Worm (Caenorhabditis elegans): Measurements from ENCODE around the gene F23B12.7.
"Not testable (repeated sequence)": the region's sequence is repeated elsewhere in the genome, so short reads cannot be mapped to it uniquely, and the experiment has no call there.

F23B12.7 gene

ce11 chrV:14460122-14460521 lies 10.6 kb downstream of the F23B12.7 start:
- no peak for TF ChIP-seq flt-1 (GFP tag; IDR thresholded peaks at IDR 0.05)
- no peak for TF ChIP-seq ref-1 (GFP tag; conservative IDR thresholded peaks at IDR 0.05)
- TF ChIP-seq T22C8.4 (GFP tag; IDR thresholded peaks at IDR 0.05), result no peak
- no peak for TF ChIP-seq med-1 (GFP tag; optimal IDR thresholded peaks at IDR 0.05; ENCODE audit: insufficient read depth)
- no peak for TF ChIP-seq tab-1 (GFP tag; IDR thresholded peaks at IDR 0.05)
- TF ChIP-seq ztf-29 (GFP tag; IDR thresholded peaks at IDR 0.05), result no peak
- TF ChIP-seq ztf-23 (GFP tag; IDR thresholded peaks at IDR 0.05), result no peak
- no peak for TF ChIP-seq cog-1 (tag; optimal IDR thresholded peaks at IDR 0.05)

ce11 chrV:14460615-14461102 lies 11.2 kb downstream of the F23B12.7 start, which contains the start of gene F08H9.2:
Gene F08H9.2, plus strand, starts transcription at chrV:14460665.
- TF ChIP-seq klf-2 (GFP tag; conservative IDR thresholded peaks at IDR 0.05), result no peak
- no peak for TF ChIP-seq ztf-23 (GFP tag; IDR thresholded peaks at IDR 0.05)
- no peak for TF ChIP-seq ztf-29 (GFP tag; IDR thresholded peaks at IDR 0.05)
- no peak for TF ChIP-seq flt-1 (GFP tag; IDR thresholded peaks at IDR 0.05)
- TF ChIP-seq cog-1 (tag; optimal IDR thresholded peaks at IDR 0.05), result no peak
- TF ChIP-seq med-1 (GFP tag; optimal IDR thresholded peaks at IDR 0.05; ENCODE audit: insufficient read depth), result no peak
- TF ChIP-seq ref-1 (GFP tag; conservative IDR thresholded peaks at IDR 0.05), result no peak
- no peak for TF ChIP-seq T22C8.4 (GFP tag; IDR thresholded peaks at IDR 0.05)
- TF ChIP-seq tab-1 (GFP tag; IDR thresholded peaks at IDR 0.05), result no peak

ce11 chrV:14462653-14463052 lies 13.2 kb downstream of the F23B12.7 start:
- TF ChIP-seq T22C8.4 (GFP tag; IDR thresholded peaks at IDR 0.05) (no peak), ztf-29 (GFP tag; IDR thresholded peaks at IDR 0.05) (no peak), ref-1 (GFP tag; conservative IDR thresholded peaks at IDR 0.05) (no peak), ztf-23 (GFP tag; IDR thresholded peaks at IDR 0.05) (no peak)

- TF ChIP-seq flt-1 (GFP tag; IDR thresholded peaks at IDR 0.05); klf-2 (GFP tag; conservative IDR thresholded peaks at IDR 0.05); tab-1 (GFP tag; IDR thresholded peaks at IDR 0.05): not testable (repeated sequence)
Measured at ce11 chrV:14463087-14463486, 13.6 kb downstream of the F23B12.7 start, which contains the start of gene F08H9.3. Gene F08H9.3, minus strand, starts transcription at chrV:14463338.

- TF ChIP-seq ref-1 (GFP tag; conservative IDR thresholded peaks at IDR 0.05) (no peak), cog-1 (tag; optimal IDR thresholded peaks at IDR 0.05) (no peak), med-1 (GFP tag; optimal IDR thresholded peaks at IDR 0.05; ENCODE audit: insufficient read depth) (no peak), flt-1 (GFP tag; IDR thresholded peaks at IDR 0.05) (no peak), T22C8.4 (GFP tag; IDR thresholded peaks at IDR 0.05) (no peak)
Measured at ce11 chrV:14464368-14464767, 14.9 kb downstream of the F23B12.7 start, which contains the start of gene F08H9.4. Gene F08H9.4, minus strand, starts transcription at chrV:14464428.

ce11 chrV:14468196-14468874 lies 18.8 kb downstream of the F23B12.7 start, which contains the start of gene srz-97:
Gene srz-97, minus strand, starts transcription at chrV:14468246.
- TF ChIP-seq tab-1 (GFP tag; IDR thresholded peaks at IDR 0.05) (no peak), ztf-23 (GFP tag; IDR thresholded peaks at IDR 0.05) (no peak), T22C8.4 (GFP tag; IDR thresholded peaks at IDR 0.05) (no peak), ztf-29 (GFP tag; IDR thresholded peaks at IDR 0.05) (no peak), flt-1 (GFP tag; IDR thresholded peaks at IDR 0.05) (0 out of 2 replicates have a peak, but pooled peaks have one; percentile 11), med-1 (GFP tag; optimal IDR thresholded peaks at IDR 0.05; ENCODE audit: insufficient read depth) (no peak), ref-1 (GFP tag; conservative IDR thresholded peaks at IDR 0.05) (0 out of 2 replicates have a peak, but pooled peaks have one; percentile 41)

ce11 chrV:14468931-14469330 lies 19.4 kb downstream of the F23B12.7 start, which contains the start of gene clec-57:
Gene clec-57, plus strand, starts transcription at chrV:14469231.
- TF ChIP-seq med-1 (GFP tag; optimal IDR thresholded peaks at IDR 0.05; ENCODE audit: insufficient read depth), result no peak
- no peak for TF ChIP-seq ztf-23 (GFP tag; IDR thresholded peaks at IDR 0.05)
- TF ChIP-seq klf-2 (GFP tag; conservative IDR thresholded peaks at IDR 0.05), result no peak
- no peak for TF ChIP-seq tab-1 (GFP tag; IDR thresholded peaks at IDR 0.05)
- no peak for TF ChIP-seq ztf-29 (GFP tag; IDR thresholded peaks at IDR 0.05)
- TF ChIP-seq T22C8.4 (GFP tag; IDR thresholded peaks at IDR 0.05), result no peak
- TF ChIP-seq ref-1 (GFP tag; conservative IDR thresholded peaks at IDR 0.05), result no peak

ce11 chrV:14472229-14472628 lies 22.7 kb downstream of the F23B12.7 start, which contains the start of gene clec-227:
Gene clec-227, plus strand, starts transcription at chrV:14472529.
- TF ChIP-seq tab-1 (GFP tag; IDR thresholded peaks at IDR 0.05) (no peak), klf-2 (GFP tag; conservative IDR thresholded peaks at IDR 0.05) (no peak), flt-1 (GFP tag; IDR thresholded peaks at IDR 0.05) (no peak), med-1 (GFP tag; optimal IDR thresholded peaks at IDR 0.05; ENCODE audit: insufficient read depth) (no peak), cog-1 (tag; optimal IDR thresholded peaks at IDR 0.05) (no peak), ref-1 (GFP tag; conservative IDR thresholded peaks at IDR 0.05) (no peak), ztf-29 (GFP tag; IDR thresholded peaks at IDR 0.05) (no peak), ztf-23 (GFP tag; IDR thresholded peaks at IDR 0.05) (no peak), T22C8.4 (GFP tag; IDR thresholded peaks at IDR 0.05) (no peak)

- no peak for TF ChIP-seq flt-1 (GFP tag; IDR thresholded peaks at IDR 0.05)
- TF ChIP-seq ztf-23 (GFP tag; IDR thresholded peaks at IDR 0.05), result no peak
- no peak for TF ChIP-seq ref-1 (GFP tag; conservative IDR thresholded peaks at IDR 0.05)
- no peak for TF ChIP-seq T22C8.4 (GFP tag; IDR thresholded peaks at IDR 0.05)
- TF ChIP-seq med-1 (GFP tag; optimal IDR thresholded peaks at IDR 0.05; ENCODE audit: insufficient read depth), result no peak
- no peak for TF ChIP-seq tab-1 (GFP tag; IDR thresholded peaks at IDR 0.05)
- no peak for TF ChIP-seq klf-2 (GFP tag; conservative IDR thresholded peaks at IDR 0.05)
- no peak for TF ChIP-seq ztf-29 (GFP tag; IDR thresholded peaks at IDR 0.05)
- TF ChIP-seq cog-1 (tag; optimal IDR thresholded peaks at IDR 0.05), result no peak
Measured at ce11 chrV:14474099-14474498, 24.6 kb downstream of the F23B12.7 start, which contains the start of gene clec-56. Gene clec-56, plus strand, starts transcription at chrV:14474399.

- TF ChIP-seq cog-1 (tag; optimal IDR thresholded peaks at IDR 0.05), result no peak
- TF ChIP-seq med-1 (GFP tag; optimal IDR thresholded peaks at IDR 0.05; ENCODE audit: insufficient read depth), result no peak
- no peak for TF ChIP-seq ztf-29 (GFP tag; IDR thresholded peaks at IDR 0.05)
- TF ChIP-seq T22C8.4 (GFP tag; IDR thresholded peaks at IDR 0.05), result no peak
- TF ChIP-seq flt-1 (GFP tag; IDR thresholded peaks at IDR 0.05), result no peak
- TF ChIP-seq klf-2 (GFP tag; conservative IDR thresholded peaks at IDR 0.05), result no peak
- no peak for TF ChIP-seq ref-1 (GFP tag; conservative IDR thresholded peaks at IDR 0.05)
- TF ChIP-seq tab-1 (GFP tag; IDR thresholded peaks at IDR 0.05), result no peak
- no peak for TF ChIP-seq ztf-23 (GFP tag; IDR thresholded peaks at IDR 0.05)
Measured at ce11 chrV:14476680-14477079, 27.2 kb downstream of the F23B12.7 start, which contains the start of gene clec-54. Gene clec-54, plus strand, starts transcription at chrV:14476903.
